Worm (Caenorhabditis elegans) whole organism, L1 larva: Measurements from ENCODE around the gene flp-23.

ENCODE experiments used
- fos-1 ChIP-seq: fragments of 150-350 bp; optimal IDR thresholded peaks from 2 replicates; lab custom pipeline; 2014; ENCODE audit warnings: missing biosample characterization, missing genetic modification characterization
- nhr-28 ChIP-seq: fragments of 150-350 bp; optimal IDR thresholded peaks from 2 replicates; lab custom pipeline; 2014; ENCODE audit warnings: missing biosample characterization, missing genetic modification characterization

ce11 chrIII:8700289-8700957 is 49.9 kb downstream of the flp-23 start, which contains the start of the genes sdz-1 and vps-33.1:
- TF ChIP-seq nhr-28 (tag; lab: Kevin White, UChicago) (no peak), fos-1 (tag; lab: Kevin White, UChicago) (no peak)
